Fruit fly (Drosophila melanogaster): ENCODE data around the gene FER.

Gene FER

dm6 chr3R:9393542-9394025 is 762 bp downstream of the FER start (continued):
- TF ChIP-seq Ssrp (tag; optimal IDR thresholded peaks at IDR 0.05) (peak; percentile 70), stc (GFP tag; IDR thresholded peaks at IDR 0.05) (peak; percentile 53; the same call in 1 of the 2 replicates), CG4730 (GFP tag; IDR thresholded peaks at IDR 0.05) (peak; percentile 49; the same call in 1 of the 2 replicates), NFAT (GFP tag; IDR thresholded peaks at IDR 0.05) (0 out of 2 replicates have a peak, but pooled peaks have one; percentile 17), CG12219 (GFP tag; optimal IDR thresholded peaks at IDR 0.05) (peak; percentile 73), CG2678 (tag; optimal IDR thresholded peaks at IDR 0.05) (peak; percentile 83), sqz (GFP tag; optimal IDR thresholded peaks at IDR 0.05) (peak; percentile 72), CG10366 (GFP tag; IDR thresholded peaks at IDR 0.05) (peak; percentile 39), CG9215 (GFP tag; IDR thresholded peaks at IDR 0.05) (no peak), MBD-R2 (GFP tag; IDR thresholded peaks at IDR 0.05) (no peak), ERR (GFP tag; optimal IDR thresholded peaks at IDR 0.05) (no peak), nerfin-1 (tag; optimal IDR thresholded peaks at IDR 0.05) (peak; percentile 68), CG13296 (GFP tag; optimal IDR thresholded peaks at IDR 0.05) (peak; percentile 55), Dfd (GFP tag; optimal IDR thresholded peaks at IDR 0.05) (no peak), otp (GFP tag; IDR thresholded peaks at IDR 0.05) (peak; percentile 72), ap (GFP tag; IDR thresholded peaks at IDR 0.05) (no peak; the same call in 1 of the 2 replicates), Bdp1 (GFP tag; optimal IDR thresholded peaks at IDR 0.05) (peak; percentile 33), unc-4 (GFP tag; IDR thresholded peaks at IDR 0.05; ENCODE audit: partially characterized antibody) (no peak), Xrp1 (GFP tag; IDR thresholded peaks at IDR 0.05) (peak; percentile 92), CG11723 (GFP tag; optimal IDR thresholded peaks at IDR 0.05) (peak; percentile 54), ci (GFP tag; IDR thresholded peaks at IDR 0.05) (peak; percentile 87), CG9797 (GFP tag; optimal IDR thresholded peaks at IDR 0.05) (peak; percentile 19), vvl (GFP tag; IDR thresholded peaks at IDR 0.05) (peak; percentile 75), psq (GFP tag; optimal IDR thresholded peaks at IDR 0.05) (no peak), CG12744 (GFP tag; optimal IDR thresholded peaks at IDR 0.05) (no peak), crp (GFP tag; optimal IDR thresholded peaks at IDR 0.05) (no peak), CG10209 (GFP tag; optimal IDR thresholded peaks at IDR 0.05) (peak; percentile 79), Hr3 (GFP tag; optimal IDR thresholded peaks at IDR 0.05) (peak; percentile 38), BEAF-32 (GFP tag; optimal IDR thresholded peaks at IDR 0.05) (no peak), CG8359 (GFP tag; optimal IDR thresholded peaks at IDR 0.05; ENCODE audit: borderline replicate concordance) (peak; percentile 71), gcm2 (GFP tag; optimal IDR thresholded peaks at IDR 0.05) (no peak), nmo (GFP tag; optimal IDR thresholded peaks at IDR 0.05) (peak; percentile 78), CG8944 (GFP tag; optimal IDR thresholded peaks at IDR 0.05) (peak; percentile 23), CG10462 (GFP tag; optimal IDR thresholded peaks at IDR 0.05) (no peak), TFAM (GFP tag; optimal IDR thresholded peaks at IDR 0.05) (peak; percentile 48), Sin3A (optimal IDR thresholded peaks at IDR 0.05) (no peak), CG17186 (GFP tag; optimal IDR thresholded peaks at IDR 0.05) (peak; percentile 34), caup (GFP tag; optimal IDR thresholded peaks at IDR 0.05; ENCODE audit: severe bottlenecking) (peak; percentile 78), CG9609 (GFP tag; optimal IDR thresholded peaks at IDR 0.05) (peak; percentile 7), danr (GFP tag; IDR thresholded peaks at IDR 0.05) (no peak), CG14710 (tag; optimal IDR thresholded peaks at IDR 0.05) (peak; percentile 85), PHDP (tag; optimal IDR thresholded peaks at IDR 0.05) (peak; percentile 79), CG14965 (GFP tag; optimal IDR thresholded peaks at IDR 0.05; ENCODE audit: borderline replicate concordance) (no peak), az2 (GFP tag; optimal IDR thresholded peaks at IDR 0.05) (peak; percentile 70), tap (tag; optimal IDR thresholded peaks at IDR 0.05) (peak; percentile 64), CG4404 (GFP tag; IDR thresholded peaks at IDR 0.05) (peak; percentile 46; the same call in 1 of the 2 replicates), CG32772 (GFP tag; IDR thresholded peaks at IDR 0.05) (peak; percentile 49; the same call in 1 of the 2 replicates), CG17912 (GFP tag; optimal IDR thresholded peaks at IDR 0.05) (no peak), Camta (GFP tag; optimal IDR thresholded peaks at IDR 0.05) (peak; percentile 36), pzg (GFP tag; optimal IDR thresholded peaks at IDR 0.05) (no peak), bigmax (GFP tag; optimal IDR thresholded peaks at IDR 0.05) (no peak)

All from whole organism, embryonic.